Fruit fly (Drosophila melanogaster): Measurements from ENCODE around the gene CG13038.

The CG13038 gene

DNA sequence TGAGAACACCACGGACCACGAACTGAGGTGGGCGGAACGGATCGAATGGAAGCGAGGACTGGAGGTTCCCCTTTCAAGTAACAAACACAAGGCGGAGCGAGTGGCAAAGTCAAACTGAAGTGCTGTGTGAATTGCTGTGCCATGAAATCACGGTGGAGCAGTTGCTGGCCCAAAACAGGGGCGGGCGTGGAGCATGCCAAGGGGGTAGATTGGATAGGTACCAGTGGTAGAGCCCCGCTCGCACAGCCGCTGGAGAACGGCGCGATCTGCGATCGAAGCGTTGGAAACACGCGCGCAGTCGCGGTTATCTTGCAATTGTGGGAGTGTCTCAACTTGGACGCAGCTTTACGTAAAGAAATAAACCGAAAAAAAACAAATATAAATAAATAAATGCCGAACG, at the start of gene CG13038:
CG13038 (minus strand) TSS at position 118 of the 400 bp plus-strand sequence.
- TF ChIP-seq Sin3A (optimal IDR thresholded peaks at IDR 0.05) (no peak), Myc (optimal IDR thresholded peaks at IDR 0.05) (no peak), psq (optimal IDR thresholded peaks at IDR 0.05) (no peak), ttk (optimal IDR thresholded peaks at IDR 0.05) (no peak), insv (optimal IDR thresholded peaks at IDR 0.05) (no peak), h (optimal IDR thresholded peaks at IDR 0.05) (no peak)

DNA sequence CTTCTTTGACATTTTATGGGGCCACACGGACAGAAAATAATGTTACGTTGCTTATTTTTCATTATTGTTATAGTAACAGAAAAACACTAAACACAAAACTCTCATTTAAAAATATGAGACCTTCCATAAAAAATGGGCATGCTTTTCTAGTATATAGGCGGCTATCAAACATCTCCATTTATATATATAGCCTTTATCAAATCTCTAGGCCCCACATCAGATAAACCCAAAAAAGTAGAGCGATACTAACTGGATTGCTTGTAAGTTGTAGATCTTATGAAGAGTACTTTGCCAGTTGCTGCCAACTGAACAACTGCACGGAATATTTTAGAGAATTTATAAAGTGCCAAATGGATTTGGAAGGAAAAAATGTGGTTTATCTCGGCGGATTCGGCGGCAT, 41.8 kb upstream of the CG13038 start, which contains the start of gene CG18814:
CG18814 (plus strand) TSS at position 301 of the 400 bp plus-strand sequence.
- no peak for TF ChIP-seq insv (optimal IDR thresholded peaks at IDR 0.05)
- no peak for TF ChIP-seq Sin3A (optimal IDR thresholded peaks at IDR 0.05)
- no peak for TF ChIP-seq h (optimal IDR thresholded peaks at IDR 0.05)
- no peak for TF ChIP-seq psq (optimal IDR thresholded peaks at IDR 0.05)
- TF ChIP-seq ttk (optimal IDR thresholded peaks at IDR 0.05): no peak
- no peak for TF ChIP-seq Myc (optimal IDR thresholded peaks at IDR 0.05)

DNA sequence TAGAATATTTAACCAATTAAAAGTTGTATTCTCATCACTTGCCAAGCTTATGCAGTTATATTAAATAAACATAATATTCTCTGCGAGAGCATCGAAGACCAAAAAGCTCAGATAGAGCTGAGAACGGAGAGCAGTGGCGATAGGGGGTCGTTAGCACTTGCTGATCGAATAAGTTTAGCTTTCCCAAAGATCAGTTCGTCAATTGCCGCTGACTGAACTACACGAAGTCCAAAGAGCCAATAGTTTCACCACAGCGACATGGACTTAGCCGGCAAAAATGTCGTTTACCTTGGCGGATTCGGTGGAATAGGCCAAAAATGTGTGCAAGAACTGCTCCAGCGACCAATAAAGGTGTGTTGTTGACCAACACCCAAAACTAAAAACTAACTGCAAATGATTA, 40.5 kb upstream of the CG13038 start, which contains the start of gene CG4842:
CG4842 (plus strand) TSS at position 191 of the 400 bp plus-strand sequence.
- TF ChIP-seq h (optimal IDR thresholded peaks at IDR 0.05): no peak
- no peak for TF ChIP-seq Sin3A (optimal IDR thresholded peaks at IDR 0.05)
- no peak for TF ChIP-seq ttk (optimal IDR thresholded peaks at IDR 0.05)
- TF ChIP-seq insv (optimal IDR thresholded peaks at IDR 0.05): no peak
- TF ChIP-seq Myc (optimal IDR thresholded peaks at IDR 0.05): no peak
- TF ChIP-seq psq (optimal IDR thresholded peaks at IDR 0.05): no peak

DNA sequence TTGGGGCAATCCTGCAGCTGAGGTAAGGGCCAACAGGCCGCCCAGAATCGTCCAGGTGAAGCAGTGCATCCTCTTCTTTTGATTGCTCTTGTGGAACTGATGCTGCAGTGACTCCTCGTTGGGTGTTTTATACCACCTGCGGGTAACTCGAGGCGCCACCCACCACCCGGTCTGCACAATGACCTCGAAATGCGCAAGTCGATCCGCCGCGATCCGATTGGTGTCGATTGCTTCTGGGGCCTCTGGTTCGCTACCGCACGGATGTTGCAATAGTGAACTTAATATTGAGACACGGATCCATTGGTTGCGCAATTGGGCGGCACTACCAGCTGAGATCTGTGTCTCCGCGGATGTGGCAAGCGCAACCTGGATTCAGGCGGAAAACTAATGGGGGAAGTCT, 39.5 kb upstream of the CG13038 start, which contains the start of gene Cpr72Ec:
Cpr72Ec (minus strand) TSS at position 101 of the 400 bp plus-strand sequence.
- TF ChIP-seq ttk (optimal IDR thresholded peaks at IDR 0.05) (no peak), Myc (optimal IDR thresholded peaks at IDR 0.05) (no peak), psq (optimal IDR thresholded peaks at IDR 0.05) (no peak), h (optimal IDR thresholded peaks at IDR 0.05) (no peak), Sin3A (optimal IDR thresholded peaks at IDR 0.05) (no peak), insv (optimal IDR thresholded peaks at IDR 0.05) (no peak)

DNA sequence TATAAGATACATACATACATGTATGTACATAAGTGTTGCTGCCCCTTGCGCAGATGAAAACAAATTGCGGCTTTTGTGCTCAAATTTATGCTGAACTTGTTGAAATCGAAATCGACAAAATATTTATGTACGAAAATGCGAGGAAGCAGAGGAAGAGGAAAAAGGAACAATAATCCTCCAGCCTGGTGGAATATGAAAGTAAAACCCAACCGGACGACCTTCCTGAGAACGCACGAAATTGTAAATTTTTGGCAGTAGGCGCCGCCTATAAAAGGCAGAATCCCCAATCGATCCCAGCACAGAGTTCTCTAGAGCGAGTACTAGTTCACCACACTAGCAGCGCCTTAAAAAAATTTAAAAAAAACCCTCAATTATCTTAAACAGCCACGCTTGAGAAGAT, 36.9 kb upstream of the CG13038 start, which contains the start of gene Cpr72Eb:
Cpr72Eb (plus strand) TSS at position 301 of the 400 bp plus-strand sequence.
- no peak for TF ChIP-seq psq (optimal IDR thresholded peaks at IDR 0.05)
- TF ChIP-seq Myc (optimal IDR thresholded peaks at IDR 0.05): no peak
- TF ChIP-seq ttk (optimal IDR thresholded peaks at IDR 0.05): no peak
- no peak for TF ChIP-seq h (optimal IDR thresholded peaks at IDR 0.05)
- TF ChIP-seq Sin3A (optimal IDR thresholded peaks at IDR 0.05): no peak
- TF ChIP-seq insv (optimal IDR thresholded peaks at IDR 0.05): no peak

DNA sequence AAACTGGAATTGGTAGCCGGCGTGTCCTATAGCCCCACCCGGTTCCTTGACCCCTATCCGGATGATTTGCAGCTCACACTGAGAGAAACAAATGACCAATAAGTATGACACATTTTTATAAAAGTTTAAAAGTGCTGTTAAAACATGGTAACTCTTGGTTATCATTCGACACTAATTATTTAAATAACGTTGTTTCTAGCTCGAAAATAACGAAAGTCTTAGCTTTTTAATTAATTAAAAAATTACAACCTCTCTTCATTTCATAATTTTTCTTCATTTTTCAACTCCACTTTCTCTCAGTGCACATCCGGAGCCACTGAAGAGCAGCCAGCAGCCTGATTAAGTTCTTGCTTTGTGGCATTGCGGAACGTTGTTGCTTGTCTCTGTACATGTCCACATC, 36.5 kb upstream of the CG13038 start:
- TF ChIP-seq h (optimal IDR thresholded peaks at IDR 0.05): no peak
- no peak for TF ChIP-seq ttk (optimal IDR thresholded peaks at IDR 0.05)
- TF ChIP-seq psq (optimal IDR thresholded peaks at IDR 0.05): no peak
- no peak for TF ChIP-seq Sin3A (optimal IDR thresholded peaks at IDR 0.05)

DNA sequence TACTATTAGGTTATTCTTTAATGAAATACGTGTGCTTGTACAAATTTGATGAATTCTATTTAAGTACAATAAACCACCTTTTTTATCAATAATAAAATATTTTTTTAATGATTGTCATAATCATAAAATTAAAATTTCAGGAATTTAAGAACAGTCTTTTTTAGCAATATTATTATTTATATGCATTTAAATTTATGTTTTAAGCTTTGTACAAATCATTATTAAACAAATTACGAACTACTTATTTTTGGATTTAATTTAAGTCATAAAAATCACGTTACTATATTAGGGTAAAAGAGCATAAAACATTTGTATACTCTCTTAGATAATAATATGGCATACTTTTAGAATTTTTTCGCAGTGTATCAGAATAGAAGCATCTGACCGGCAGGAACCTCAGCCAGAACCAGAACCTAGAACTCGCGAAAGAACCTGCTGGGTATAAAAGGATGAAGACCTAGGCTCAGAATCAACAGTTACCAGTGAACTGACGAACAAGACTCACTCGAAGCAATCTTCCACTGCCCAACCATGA, 34.5 kb upstream of the CG13038 start, which contains the start of gene Cpr72Ea:
Cpr72Ea (plus strand) TSS at position 485 of the 535 bp plus-strand sequence.
- TF ChIP-seq psq (optimal IDR thresholded peaks at IDR 0.05) (no peak), insv (optimal IDR thresholded peaks at IDR 0.05) (no peak)

dm6 chr3L:16361200-16361815, 33.6 kb upstream of the CG13038 start:
- TF ChIP-seq ttk (optimal IDR thresholded peaks at IDR 0.05) (no peak), h (optimal IDR thresholded peaks at IDR 0.05) (no peak), Sin3A (optimal IDR thresholded peaks at IDR 0.05) (no peak), psq (optimal IDR thresholded peaks at IDR 0.05) (no peak), Myc (optimal IDR thresholded peaks at IDR 0.05) (no peak), insv (optimal IDR thresholded peaks at IDR 0.05) (no peak)

DNA sequence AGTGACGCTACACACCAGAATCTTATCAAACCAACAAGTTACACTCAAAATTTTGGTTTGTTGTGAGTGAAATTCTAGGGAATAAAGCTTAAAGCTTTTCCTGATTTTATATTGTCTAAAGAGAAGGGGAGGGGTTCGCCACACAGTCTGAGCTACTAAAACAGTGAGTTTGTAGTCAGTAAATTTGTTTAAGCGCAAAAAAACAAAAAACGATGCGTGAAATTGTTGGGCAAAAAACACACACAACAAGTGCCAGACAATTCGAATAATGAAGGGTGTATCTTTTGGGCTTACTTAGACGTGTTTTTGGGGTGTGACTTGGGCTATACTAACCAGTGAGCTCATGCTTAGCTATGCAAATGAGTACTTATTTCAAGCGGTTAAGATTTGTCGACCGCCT, 32.1 kb upstream of the CG13038 start:
- no peak for TF ChIP-seq Sin3A (optimal IDR thresholded peaks at IDR 0.05)
- no peak for TF ChIP-seq h (optimal IDR thresholded peaks at IDR 0.05)
- TF ChIP-seq ttk (optimal IDR thresholded peaks at IDR 0.05): no peak
- TF ChIP-seq insv (optimal IDR thresholded peaks at IDR 0.05): no peak
- TF ChIP-seq Myc (optimal IDR thresholded peaks at IDR 0.05): no peak
- TF ChIP-seq psq (optimal IDR thresholded peaks at IDR 0.05): no peak

DNA sequence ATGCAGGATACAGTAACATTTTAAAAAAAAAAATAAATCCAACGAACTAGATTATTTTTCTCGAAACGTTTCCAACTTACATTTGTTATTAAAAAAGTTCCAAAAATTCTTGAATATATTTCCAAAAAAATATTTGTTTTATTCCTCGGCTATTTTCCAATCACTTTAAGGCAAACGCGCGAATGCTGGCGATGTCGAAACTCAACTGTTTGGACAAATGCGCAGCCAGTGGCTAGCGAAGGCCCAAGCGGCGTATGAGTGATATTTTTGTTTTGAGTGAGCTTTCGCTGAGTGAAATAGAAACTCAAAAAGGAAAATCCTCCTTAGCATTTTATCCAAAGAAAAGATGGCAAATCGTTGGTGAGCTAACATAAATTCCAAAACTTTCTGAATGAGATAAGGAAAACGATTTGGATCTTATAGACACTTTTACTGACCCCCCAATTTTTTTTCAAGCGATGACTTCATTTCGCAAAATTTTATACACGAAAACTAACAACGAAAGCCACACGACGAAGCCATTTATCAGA, 31.6 kb upstream of the CG13038 start, which contains the start of gene ringer:
ringer (minus strand) TSS at position 210 of the 530 bp plus-strand sequence.
- no peak for TF ChIP-seq ttk (optimal IDR thresholded peaks at IDR 0.05)
- no peak for TF ChIP-seq Sin3A (optimal IDR thresholded peaks at IDR 0.05)
- no peak for TF ChIP-seq insv (optimal IDR thresholded peaks at IDR 0.05)
- TF ChIP-seq psq (optimal IDR thresholded peaks at IDR 0.05): no peak
- TF ChIP-seq Myc (optimal IDR thresholded peaks at IDR 0.05): no peak
- TF ChIP-seq h (optimal IDR thresholded peaks at IDR 0.05): no peak

DNA sequence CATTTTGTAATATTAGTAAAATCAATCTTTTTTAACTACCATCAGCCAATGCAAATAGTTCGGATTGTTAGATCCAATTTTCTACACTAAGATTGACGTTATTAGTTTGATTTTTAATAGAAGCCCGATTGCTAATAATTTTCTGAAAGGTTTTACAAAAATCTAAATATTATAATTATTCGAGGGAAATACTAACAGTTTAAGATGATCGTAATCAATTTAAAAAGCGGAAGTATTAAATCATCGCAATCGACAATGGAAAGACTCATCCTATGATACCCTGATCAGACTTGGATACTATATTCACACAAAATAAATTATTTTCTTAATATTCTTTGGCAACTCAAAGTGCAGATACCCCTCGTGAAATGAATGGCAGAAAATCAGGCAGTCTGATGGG, 30.2 kb upstream of the CG13038 start:
- TF ChIP-seq psq (optimal IDR thresholded peaks at IDR 0.05) (no peak), Sin3A (optimal IDR thresholded peaks at IDR 0.05) (no peak), ttk (optimal IDR thresholded peaks at IDR 0.05) (no peak), Myc (optimal IDR thresholded peaks at IDR 0.05) (no peak), insv (optimal IDR thresholded peaks at IDR 0.05) (no peak), h (optimal IDR thresholded peaks at IDR 0.05) (no peak)

- TF ChIP-seq Sin3A (optimal IDR thresholded peaks at IDR 0.05): no peak
- TF ChIP-seq psq (optimal IDR thresholded peaks at IDR 0.05): no peak
- TF ChIP-seq ttk (optimal IDR thresholded peaks at IDR 0.05): no peak
- no peak for TF ChIP-seq Myc (optimal IDR thresholded peaks at IDR 0.05)
- no peak for TF ChIP-seq h (optimal IDR thresholded peaks at IDR 0.05)
- TF ChIP-seq insv (optimal IDR thresholded peaks at IDR 0.05): no peak
Observed at dm6 chr3L:16357187-16357728, 29.6 kb upstream of the CG13038 start.

All from Kc167 (cell line).